Worm (Caenorhabditis elegans) whole organism, L1 larva: ENCODE results near the gene ZK643.2.
A peak's percentile ranks its signal among the peaks of the same experiment; 100 is the strongest.

Experiments used
- C04F5.9 ChIP-seq: sonication (generic microtip); optimal IDR thresholded peaks from 2 replicates; lab custom pipeline; 2016; ENCODE audit warnings: missing genetic modification characterization, missing compliant biosample characterization
- C16A3.4 ChIP-seq: fragments of 150-350 bp; optimal IDR thresholded peaks from 2 replicates; lab custom pipeline; 2014; ENCODE audit warnings: missing biosample characterization, missing genetic modification characterization
- Y116A8C.19 ChIP-seq: sonication (generic microtip); optimal IDR thresholded peaks from 2 replicates; lab custom pipeline; 2016; ENCODE audit warnings: missing compliant biosample characterization, missing genetic modification characterization, borderline replicate concordance
- aha-1 ChIP-seq: fragments of 150-350 bp; optimal IDR thresholded peaks from 2 replicates; lab custom pipeline; 2014; ENCODE audit warnings: missing biosample characterization, missing genetic modification characterization
- aly-2 ChIP-seq: fragments of 150-350 bp; optimal IDR thresholded peaks from 2 replicates; lab custom pipeline; 2014; ENCODE audit warnings: missing biosample characterization, missing genetic modification characterization
- blmp-1 ChIP-seq: fragments of 150-350 bp; optimal IDR thresholded peaks from 2 replicates; lab custom pipeline; 2014; ENCODE audit warnings: missing biosample characterization, missing genetic modification characterization
- ceh-63 ChIP-seq: fragments of 200-800 bp; sonication (Bioruptor generic); optimal IDR thresholded peaks from 2 replicates; lab custom pipeline; 2018; ENCODE audit warnings: mild to moderate bottlenecking, missing genetic modification characterization, missing compliant biosample characterization
- ceh-82 ChIP-seq, 3 experiments: fragments of 150-350 bp in 1 of 3; sonication (generic microtip) in 2 of 3; optimal IDR thresholded peaks; 2 replicates each; lab custom pipeline; 2014 to 2017; ENCODE audit warnings: missing biosample characterization in 3 of 3, missing genetic modification characterization in 3 of 3
- ces-1 ChIP-seq: fragments of 150-350 bp; optimal IDR thresholded peaks from 2 replicates; lab custom pipeline; 2014; ENCODE audit warnings: missing biosample characterization, missing genetic modification reagents, missing genetic modification characterization
- dpl-1 ChIP-seq, 3 experiments: fragments of 150-350 bp in 2 of 3; sonication (generic microtip) in 1 of 3; optimal IDR thresholded peaks; 2 replicates each; lab custom pipeline; 2014 to 2017; ENCODE audit warnings: missing biosample characterization in 3 of 3, missing genetic modification characterization in 3 of 3, missing genetic modification reagents in 3 of 3
- dsc-1 ChIP-seq: sonication (generic microtip); optimal IDR thresholded peaks from 2 replicates; lab custom pipeline; 2016; ENCODE audit warnings: mild to moderate bottlenecking, missing genetic modification characterization, missing compliant biosample characterization
- efl-3 ChIP-seq: fragments of 200-800 bp; sonication (Bioruptor generic); optimal IDR thresholded peaks from 2 replicates; lab custom pipeline; 2018; ENCODE audit warnings: mild to moderate bottlenecking, missing genetic modification characterization, missing compliant biosample characterization
- elt-3 ChIP-seq, 6 experiments: fragments of 150-350 bp in 1 of 6; sonication (generic microtip); optimal IDR thresholded peaks; 2 replicates each; lab custom pipeline; 2017 to 2018; ENCODE audit warnings: missing biosample characterization in 6 of 6, missing genetic modification characterization in 6 of 6, inconsistent platforms in 1 of 6
- fkh-8 ChIP-seq: sonication (generic microtip); optimal IDR thresholded peaks from 2 replicates; lab custom pipeline; 2016; ENCODE audit warnings: mild to moderate bottlenecking, missing genetic modification characterization, missing compliant biosample characterization
- hpl-2 ChIP-seq: fragments of 150-350 bp; optimal IDR thresholded peaks from 2 replicates; lab custom pipeline; 2014; ENCODE audit warnings: missing biosample characterization, missing genetic modification reagents, missing genetic modification characterization
- isw-1 ChIP-seq: fragments of 200-800 bp; sonication (Bioruptor generic); IDR thresholded peaks from 2 replicates; pipeline ENCODE4 v1.3.6; 2022; ENCODE audit warnings: missing genetic modification characterization, missing compliant biosample characterization
- jun-1 ChIP-seq: fragments of 150-350 bp; optimal IDR thresholded peaks from 2 replicates; lab custom pipeline; 2014; ENCODE audit warnings: missing biosample characterization, missing genetic modification reagents, missing genetic modification characterization
- lin-13 ChIP-seq: fragments of 150-350 bp; optimal IDR thresholded peaks from 2 replicates; lab custom pipeline; 2014; ENCODE audit warnings: missing biosample characterization, missing genetic modification reagents, missing genetic modification characterization
- lin-14 ChIP-seq: fragments of 200-800 bp; sonication (Bioruptor generic); optimal IDR thresholded peaks from 2 replicates; lab custom pipeline; 2018; ENCODE audit warnings: mild to moderate bottlenecking, missing genetic modification characterization, moderate library complexity, missing compliant biosample characterization
- lin-35 ChIP-seq, 2 experiments: fragments of 150-350 bp; optimal IDR thresholded peaks; 2 replicates each; lab custom pipeline; 2014; ENCODE audit warnings: missing biosample characterization in 2 of 2, missing genetic modification characterization in 2 of 2, missing genetic modification reagents in 2 of 2
- lir-3 ChIP-seq: sonication (generic microtip); optimal IDR thresholded peaks from 2 replicates; lab custom pipeline; 2016; ENCODE audit warnings: mild to moderate bottlenecking, missing genetic modification characterization, moderate library complexity, missing compliant biosample characterization; ENCODE audit not compliant: poor library complexity
- lsy-2 ChIP-seq, 2 experiments: fragments of 150-350 bp; optimal IDR thresholded peaks; 2 replicates each; lab custom pipeline; 2014; ENCODE audit warnings: missing biosample characterization in 2 of 2, missing genetic modification characterization in 2 of 2
- mdl-1 ChIP-seq, 2 experiments: fragments of 150-350 bp; optimal IDR thresholded peaks; 2 replicates each; lab custom pipeline; 2014 to 2017; ENCODE audit warnings: missing biosample characterization in 2 of 2, missing genetic modification characterization in 2 of 2, inconsistent platforms in 1 of 2
- mef-2 ChIP-seq: fragments of 150-350 bp; optimal IDR thresholded peaks from 2 replicates; lab custom pipeline; 2014; ENCODE audit warnings: missing biosample characterization, missing genetic modification characterization
- mep-1 ChIP-seq: fragments of 150-350 bp; optimal IDR thresholded peaks from 2 replicates; lab custom pipeline; 2014; ENCODE audit warnings: missing biosample characterization, missing genetic modification characterization
- nhr-11 ChIP-seq: fragments of 150-350 bp; optimal IDR thresholded peaks from 2 replicates; lab custom pipeline; 2014; ENCODE audit warnings: missing biosample characterization, missing genetic modification characterization
- nhr-12 ChIP-seq: sonication (generic microtip); optimal IDR thresholded peaks from 2 replicates; lab custom pipeline; 2017; ENCODE audit warnings: missing biosample characterization, missing genetic modification characterization
- nhr-237 ChIP-seq: fragments of 150-350 bp; optimal IDR thresholded peaks from 2 replicates; lab custom pipeline; 2014; ENCODE audit warnings: missing biosample characterization, missing genetic modification characterization
- nhr-47 ChIP-seq: sonication (generic microtip); optimal IDR thresholded peaks from 2 replicates; lab custom pipeline; 2016; ENCODE audit warnings: mild to moderate bottlenecking, missing genetic modification characterization, moderate library complexity, missing compliant biosample characterization
- nhr-71 ChIP-seq: sonication (generic microtip); optimal IDR thresholded peaks from 2 replicates; lab custom pipeline; 2016; ENCODE audit warnings: mild to moderate bottlenecking, missing genetic modification characterization, moderate library complexity, missing compliant biosample characterization
- nhr-76 ChIP-seq: sonication (generic microtip); optimal IDR thresholded peaks from 2 replicates; lab custom pipeline; 2017; ENCODE audit warnings: missing biosample characterization, missing genetic modification characterization
- nhr-77 ChIP-seq: fragments of 150-350 bp; optimal IDR thresholded peaks from 2 replicates; lab custom pipeline; 2014; ENCODE audit warnings: missing biosample characterization, missing genetic modification characterization
- nhr-84 ChIP-seq: sonication (generic microtip); optimal IDR thresholded peaks from 2 replicates; lab custom pipeline; 2017; ENCODE audit warnings: missing biosample characterization, missing genetic modification characterization
- nhr-90 ChIP-seq: sonication (generic microtip); optimal IDR thresholded peaks from 2 replicates; lab custom pipeline; 2016; ENCODE audit warnings: mild to moderate bottlenecking, missing genetic modification characterization, missing compliant biosample characterization; ENCODE audit not compliant: poor library complexity
- pag-3 ChIP-seq: sonication (generic microtip); optimal IDR thresholded peaks from 2 replicates; lab custom pipeline; 2017; ENCODE audit warnings: missing genetic modification characterization, mild to moderate bottlenecking, missing compliant biosample characterization, antibody characterized with exemption, borderline replicate concordance; ENCODE audit not compliant: insufficient read depth
- pax-3 ChIP-seq: fragments of 200-800 bp; sonication (Bioruptor generic); optimal IDR thresholded peaks from 2 replicates; lab custom pipeline; 2018; ENCODE audit warnings: mild to moderate bottlenecking, missing genetic modification characterization, moderate library complexity, missing compliant biosample characterization
- rnt-1 ChIP-seq: sonication (generic microtip); optimal IDR thresholded peaks from 2 replicates; lab custom pipeline; 2016; ENCODE audit warnings: mild to moderate bottlenecking, missing genetic modification characterization, moderate library complexity, missing compliant biosample characterization
- skn-1 ChIP-seq: fragments of 150-350 bp; optimal IDR thresholded peaks from 2 replicates; lab custom pipeline; 2014; ENCODE audit warnings: missing biosample characterization, missing genetic modification characterization
- snpc-4 ChIP-seq: fragments of 150-350 bp; optimal IDR thresholded peaks from 2 replicates; lab custom pipeline; 2014; ENCODE audit warnings: missing biosample characterization, missing genetic modification characterization
- sox-4 ChIP-seq: sonication (generic microtip); optimal IDR thresholded peaks from 2 replicates; lab custom pipeline; 2016; ENCODE audit warnings: missing genetic modification characterization, missing compliant biosample characterization
- sup-37 ChIP-seq: fragments of 200-800 bp; sonication (Bioruptor generic); optimal IDR thresholded peaks from 2 replicates; lab custom pipeline; 2018; ENCODE audit warnings: mild to moderate bottlenecking, missing genetic modification characterization, missing compliant biosample characterization
- swsn-7 ChIP-seq: sonication (generic microtip); optimal IDR thresholded peaks from 2 replicates; lab custom pipeline; 2016; ENCODE audit warnings: missing genetic modification characterization, missing compliant biosample characterization
- tbx-2 ChIP-seq: sonication (generic microtip); optimal IDR thresholded peaks from 2 replicates; lab custom pipeline; 2016; ENCODE audit warnings: missing genetic modification characterization, missing compliant biosample characterization
- tlp-1 ChIP-seq: fragments of 150-350 bp; optimal IDR thresholded peaks from 2 replicates; lab custom pipeline; 2014; ENCODE audit warnings: missing biosample characterization, missing genetic modification characterization
- unc-130 ChIP-seq: fragments of 150-350 bp; optimal IDR thresholded peaks from 2 replicates; lab custom pipeline; 2017; ENCODE audit warnings: missing biosample characterization, missing genetic modification characterization, inconsistent platforms
- unc-30 ChIP-seq: sonication (generic microtip); optimal IDR thresholded peaks from 2 replicates; lab custom pipeline; 2017; ENCODE audit warnings: missing biosample characterization, missing genetic modification characterization
- unc-86 ChIP-seq: sonication (generic microtip); optimal IDR thresholded peaks from 2 replicates; lab custom pipeline; 2016; ENCODE audit warnings: missing genetic modification characterization, missing compliant biosample characterization
- unc-98 ChIP-seq: fragments of 200-800 bp; sonication (Bioruptor generic); IDR thresholded peaks from 2 replicates; pipeline ENCODE4 v1.3.6; 2022; ENCODE audit warnings: missing genetic modification characterization, missing compliant biosample characterization
- vab-15 ChIP-seq: sonication (generic microtip); optimal IDR thresholded peaks from 2 replicates; lab custom pipeline; 2017; ENCODE audit warnings: missing genotype, mild to moderate bottlenecking, missing genetic modification characterization, missing compliant biosample characterization
- xbp-1 ChIP-seq: sonication (generic microtip); optimal IDR thresholded peaks from 2 replicates; lab custom pipeline; 2016; ENCODE audit warnings: missing genetic modification characterization, missing compliant biosample characterization
- ztf-11 ChIP-seq, 2 experiments: sonication (generic microtip); optimal IDR thresholded peaks; 2 replicates each; lab custom pipeline; 2016 to 2017; ENCODE audit warnings: missing genetic modification characterization in 2 of 2, missing biosample characterization in 1 of 2, missing compliant biosample characterization in 1 of 2

Gene ZK643.2

ce11 chrIII:8988061-8988460, 31.7 kb downstream of the ZK643.2 start:
- TF ChIP-seq nhr-84 (tag; lab: Kevin White, UChicago) (no peak), nhr-11 (tag; lab: Kevin White, UChicago) (no peak), snpc-4 (tag; lab: Kevin White, UChicago) (no peak), lin-13 (GFP tag; lab: Kevin White, UChicago) (no peak), ztf-11 (tag; optimal IDR thresholded peaks at IDR 0.05; lab: Kevin White, UChicago) (no peak), mef-2 (tag; lab: Kevin White, UChicago) (no peak), mdl-1 (tag; optimal IDR thresholded peaks at IDR 0.05; lab: Kevin White, UChicago) (no peak), C16A3.4 (tag; lab: Kevin White, UChicago) (no peak), isw-1 (GFP tag; lab: Robert Waterston, UW) (no peak), unc-86 (tag; lab: Kevin White, UChicago) (no peak), nhr-12 (tag; lab: Kevin White, UChicago) (no peak), aly-2 (tag; lab: Kevin White, UChicago) (no peak), ces-1 (GFP tag; lab: Kevin White, UChicago) (no peak), lir-3 (tag; lab: Kevin White, UChicago) (no peak), unc-98 (GFP tag; lab: Robert Waterston, UW) (no peak), tlp-1 (tag; lab: Kevin White, UChicago) (no peak), sup-37 (GFP tag; lab: Kevin White, UChicago) (no peak), rnt-1 (tag; lab: Kevin White, UChicago) (no peak), nhr-90 (tag; lab: Kevin White, UChicago) (no peak), efl-3 (GFP tag; lab: Kevin White, UChicago) (no peak), sox-4 (peak; percentile 52), dsc-1 (peak; percentile 95), nhr-47 (tag; lab: Kevin White, UChicago) (peak; percentile 34), jun-1 (tag; lab: Kevin White, UChicago) (no peak), blmp-1 (no peak), swsn-7 (no peak), unc-30 (no peak), fkh-8 (tag; lab: Kevin White, UChicago) (no peak), Y116A8C.19 (no peak), pax-3 (tag; lab: Kevin White, UChicago) (peak; percentile 70), nhr-76 (no peak)

- no peak for TF ChIP-seq unc-86 (tag; lab: Kevin White, UChicago)
- TF ChIP-seq blmp-1: no peak
- no peak for TF ChIP-seq C04F5.9 (tag; lab: Kevin White, UChicago)
- no peak for TF ChIP-seq isw-1 (GFP tag; lab: Robert Waterston, UW)
- TF ChIP-seq nhr-77 (tag; lab: Kevin White, UChicago): no peak
- TF ChIP-seq ztf-11 (tag; optimal IDR thresholded peaks at IDR 0.05; lab: Kevin White, UChicago): no peak
- TF ChIP-seq dpl-1 (GFP tag; optimal IDR thresholded peaks at IDR 0.05; lab: Kevin White, UChicago): no peak
- no peak for TF ChIP-seq tbx-2
- no peak for TF ChIP-seq unc-130 (tag; lab: Kevin White, UChicago)
- no peak for TF ChIP-seq xbp-1
- no peak for TF ChIP-seq swsn-7
- TF ChIP-seq nhr-237 (tag; lab: Kevin White, UChicago): no peak
- TF ChIP-seq tlp-1 (tag; lab: Kevin White, UChicago): no peak
- TF ChIP-seq ceh-63: no peak
- TF ChIP-seq nhr-71 (tag; lab: Kevin White, UChicago): no peak
- no peak for TF ChIP-seq Y116A8C.19
- no peak for TF ChIP-seq hpl-2 (GFP tag; lab: Kevin White, UChicago)
- TF ChIP-seq nhr-12 (tag; lab: Kevin White, UChicago): no peak
- peak; percentile 2 for TF ChIP-seq skn-1 (tag; lab: Kevin White, UChicago)
- TF ChIP-seq lsy-2 (tag; optimal IDR thresholded peaks at IDR 0.05; lab: Kevin White, UChicago): peak in 1 of 2 experiments; percentile 9
- TF ChIP-seq vab-15: no peak
- TF ChIP-seq mep-1 (tag; lab: Kevin White, UChicago): no peak
- peak; percentile 64 for TF ChIP-seq lin-14
- TF ChIP-seq nhr-76: no peak
- TF ChIP-seq lir-3 (tag; lab: Kevin White, UChicago): no peak
- TF ChIP-seq aha-1: no peak
- no peak for TF ChIP-seq elt-3 (tag; optimal IDR thresholded peaks at IDR 0.05; lab: Kevin White, UChicago)
- no peak for TF ChIP-seq pag-3 (tag; lab: Kevin White, UChicago)
- peak; percentile 39 for TF ChIP-seq fkh-8 (tag; lab: Kevin White, UChicago)
- TF ChIP-seq lin-35 (GFP tag; optimal IDR thresholded peaks at IDR 0.05; lab: Kevin White, UChicago): no peak
- no peak for TF ChIP-seq dsc-1
- peak in 1 of 3 experiments; percentile 14 for TF ChIP-seq ceh-82 (tag; optimal IDR thresholded peaks at IDR 0.05; lab: Kevin White, UChicago)
These were observed 32.2 kb downstream of the ZK643.2 start for ce11 chrIII:8988544-8988943.
